Worm (Caenorhabditis elegans) whole organism, late embryonic: ENCODE results near the gene ifas-1.

Source experiments
- C38D4.7 ChIP-seq: fragments of 200-800 bp; sonication (Bioruptor generic); optimal IDR thresholded peaks from 2 replicates; lab custom pipeline; 2018; ENCODE audit warnings: mild to moderate bottlenecking, missing genetic modification characterization, moderate library complexity, missing compliant biosample characterization
- ama-1 ChIP-seq: fragments of 150-350 bp; optimal IDR thresholded peaks from 2 replicates; lab custom pipeline; 2014
- ceh-22 ChIP-seq: sonication (generic microtip); optimal IDR thresholded peaks from 2 replicates; lab custom pipeline; 2017; ENCODE audit warnings: missing biosample characterization, missing genetic modification characterization
- ceh-34 ChIP-seq: sonication (generic microtip); optimal IDR thresholded peaks from 2 replicates; lab custom pipeline; 2016; ENCODE audit warnings: mild to moderate bottlenecking, missing genetic modification characterization, missing compliant biosample characterization
- elt-4 ChIP-seq: sonication (generic microtip); optimal IDR thresholded peaks from 2 replicates; lab custom pipeline; 2016; ENCODE audit warnings: missing genetic modification characterization, missing compliant biosample characterization
- ets-4 ChIP-seq: sonication (generic microtip); optimal IDR thresholded peaks from 2 replicates; lab custom pipeline; 2016; ENCODE audit warnings: missing genetic modification characterization, missing compliant biosample characterization
- fax-1 ChIP-seq: sonication (generic microtip); optimal IDR thresholded peaks from 2 replicates; lab custom pipeline; 2016; ENCODE audit warnings: missing genotype, missing genetic modification characterization, missing compliant biosample characterization
- fkh-10 ChIP-seq: fragments of 150-350 bp; optimal IDR thresholded peaks from 2 replicates; lab custom pipeline; 2014; ENCODE audit warnings: missing biosample characterization, missing genetic modification reagents, missing genetic modification characterization
- lin-11 ChIP-seq: fragments of 200-800 bp; sonication (Bioruptor generic); optimal IDR thresholded peaks from 2 replicates; lab custom pipeline; 2018; ENCODE audit warnings: mild to moderate bottlenecking, missing genetic modification characterization, missing compliant biosample characterization
- pax-1 ChIP-seq: fragments of 150-350 bp; optimal IDR thresholded peaks from 2 replicates; lab custom pipeline; 2014; ENCODE audit warnings: missing biosample characterization, missing genetic modification characterization
- rnt-1 ChIP-seq: sonication (generic microtip); optimal IDR thresholded peaks from 2 replicates; lab custom pipeline; 2016; ENCODE audit warnings: missing genetic modification characterization, missing compliant biosample characterization
- unc-42 ChIP-seq: sonication (generic microtip); optimal IDR thresholded peaks from 2 replicates; lab custom pipeline; 2016; ENCODE audit warnings: missing genotype, missing genetic modification characterization, missing compliant biosample characterization

DNA sequence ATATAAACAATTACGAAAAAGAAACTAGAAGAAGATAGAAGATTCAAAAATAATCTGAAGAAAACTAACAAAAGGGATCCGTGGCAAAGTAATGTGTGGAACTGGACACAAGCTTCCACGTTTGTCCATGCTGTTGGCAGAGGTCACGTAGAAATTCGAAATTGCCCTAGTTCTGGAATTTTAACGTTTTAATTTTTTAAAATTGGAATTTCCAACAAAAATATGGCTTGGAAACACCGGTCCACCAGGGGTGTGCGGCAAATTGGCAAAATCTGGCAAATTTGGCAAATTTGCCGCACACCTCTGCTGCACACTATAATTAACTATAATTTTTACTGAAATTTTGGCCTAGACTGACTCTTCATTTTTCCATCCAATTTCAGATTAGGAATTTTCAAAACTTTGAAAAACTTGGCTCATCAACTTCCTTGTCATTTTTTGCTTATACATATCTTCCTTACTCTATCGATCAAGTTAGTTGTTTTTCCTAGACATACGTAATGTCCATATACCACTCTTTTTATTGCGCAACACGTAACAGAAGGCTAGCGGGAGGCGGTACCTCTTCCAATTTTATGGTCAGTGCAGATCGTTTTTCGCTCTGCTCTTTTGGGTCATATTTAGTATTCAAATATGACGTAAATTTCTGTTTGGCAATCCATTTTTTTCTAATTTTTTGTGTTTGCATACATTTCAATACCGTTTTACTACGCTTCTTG, 7.0 kb downstream of the ifas-1 start, which contains the start of gene F19B10.10:
- TF ChIP-seq elt-4 (no peak), fkh-10 (GFP tag; lab: Kevin White, UChicago) (no peak), C38D4.7 (GFP tag; lab: Kevin White, UChicago) (no peak), lin-11 (tag; lab: Kevin White, UChicago) (no peak), pax-1 (tag; lab: Kevin White, UChicago) (no peak), fax-1 (tag; lab: Kevin White, UChicago) (no peak), unc-42 (tag; lab: Kevin White, UChicago) (no peak), ceh-22 (tag; lab: Kevin White, UChicago) (no peak), ama-1 (lab: Kevin White, UChicago) (no peak), ets-4 (tag; lab: Kevin White, UChicago) (no peak), rnt-1 (tag; lab: Kevin White, UChicago) (no peak), ceh-34 (tag; lab: Kevin White, UChicago) (no peak)
